Fruit fly (Drosophila melanogaster) Kc167 (cell line): Measurements from ENCODE around the gene PGS1.

Experiments
- Myc ChIP-seq: fragments of >200 bp; optimal IDR thresholded peaks from 2 replicates; lab custom pipeline; 2017; ENCODE audit warnings: missing external identifiers
- psq ChIP-seq: fragments of >200 bp; optimal IDR thresholded peaks from 2 replicates; lab custom pipeline; 2017; ENCODE audit warnings: missing external identifiers

dm6 chr3R:18733580-18733979, 12.3 kb downstream of the PGS1 start:
- TF ChIP-seq Myc (lab: Kevin White, UChicago) (no peak), psq (no peak)
